Fruit fly (Drosophila melanogaster): ENCODE measurements around the gene CG42502.

Gene CG42502

dm6 chr2L:18858661-18859532 is 47.8 kb upstream of the CG42502 start, which contains the start of the genes CG10602 and mRpL13 (continued):
- TF ChIP-seq Xbp1 (GFP tag; optimal IDR thresholded peaks at IDR 0.05) = peak; percentile 24
- TF ChIP-seq CG3995 (GFP tag; optimal IDR thresholded peaks at IDR 0.05) = no peak
- TF ChIP-seq eve (GFP tag; optimal IDR thresholded peaks at IDR 0.05) = no peak
- TF ChIP-seq E2f1 (GFP tag; IDR thresholded peaks at IDR 0.05) = no peak
- TF ChIP-seq CG8359 (GFP tag; optimal IDR thresholded peaks at IDR 0.05; ENCODE audit: borderline replicate concordance) = no peak
- no peak for TF ChIP-seq wdn (GFP tag; IDR thresholded peaks at IDR 0.05)
- TF ChIP-seq crol (GFP tag; IDR thresholded peaks at IDR 0.05) = no peak
- peak; percentile 49; the same call in 2 of the 3 replicates for TF ChIP-seq CG11560 (tag; IDR thresholded peaks at IDR 0.05)
- TF ChIP-seq cg (GFP tag; optimal IDR thresholded peaks at IDR 0.05) = no peak
- peak; percentile 78 for TF ChIP-seq Dek (tag; optimal IDR thresholded peaks at IDR 0.05)
- TF ChIP-seq NK7.1 (GFP tag; optimal IDR thresholded peaks at IDR 0.05) = no peak
- peak; percentile 99 for TF ChIP-seq gfzf (GFP tag; optimal IDR thresholded peaks at IDR 0.05)
- peak; percentile 49 for TF ChIP-seq CG3163 (GFP tag; optimal IDR thresholded peaks at IDR 0.05)
- no peak for TF ChIP-seq CG17328 (GFP tag; IDR thresholded peaks at IDR 0.05)
- TF ChIP-seq CG8944 (GFP tag; optimal IDR thresholded peaks at IDR 0.05) = peak; percentile 10
- TF ChIP-seq phol (tag; optimal IDR thresholded peaks at IDR 0.05) = peak; percentile 63
- no peak for TF ChIP-seq dmrt99B (tag; optimal IDR thresholded peaks at IDR 0.05)
- peak; percentile 81 for TF ChIP-seq CG1603 (tag; optimal IDR thresholded peaks at IDR 0.05)
- TF ChIP-seq CoRest (tag; optimal IDR thresholded peaks at IDR 0.05) = peak; percentile 54
- TF ChIP-seq pnt (GFP tag; optimal IDR thresholded peaks at IDR 0.05) = peak; percentile 24
- no peak for TF ChIP-seq Hr51 (GFP tag; optimal IDR thresholded peaks at IDR 0.05)
- peak; percentile 45 for TF ChIP-seq CG13624 (GFP tag; optimal IDR thresholded peaks at IDR 0.05)
- no peak for TF ChIP-seq CG10565 (GFP tag; optimal IDR thresholded peaks at IDR 0.05)
- TF ChIP-seq CHES-1-like (GFP tag; optimal IDR thresholded peaks at IDR 0.05) = peak; percentile 31
- TF ChIP-seq CkIIα-i1 (GFP tag; IDR thresholded peaks at IDR 0.05) = no peak
- peak; percentile 27 for TF ChIP-seq CG4424 (GFP tag; optimal IDR thresholded peaks at IDR 0.05)
- no peak for TF ChIP-seq Oaz (GFP tag; IDR thresholded peaks at IDR 0.05)
- no peak for TF ChIP-seq pfk (GFP tag; optimal IDR thresholded peaks at IDR 0.05)
- TF ChIP-seq CG4730 (GFP tag; IDR thresholded peaks at IDR 0.05) = no peak
- no peak for TF ChIP-seq CG12942 (GFP tag; optimal IDR thresholded peaks at IDR 0.05)
- TF ChIP-seq Lim3 (GFP tag; IDR thresholded peaks at IDR 0.05) = no peak
- TF ChIP-seq Jarid2 (GFP tag; optimal IDR thresholded peaks at IDR 0.05) = peak; percentile 31
- TF ChIP-seq knrl (GFP tag; IDR thresholded peaks at IDR 0.05; ENCODE audit: partially characterized antibody) = peak; percentile 77; the same call in 1 of the 3 replicates
- TF ChIP-seq Fer2 (tag; optimal IDR thresholded peaks at IDR 0.05) = no peak
- peak in 1 of 3 experiments; percentile 69 for TF ChIP-seq Stat92E (GFP tag; optimal IDR thresholded peaks at IDR 0.05)
- TF ChIP-seq Pdp1 (GFP tag; optimal IDR thresholded peaks at IDR 0.05) = peak in 1 of 2 experiments; percentile 95
- no peak for TF ChIP-seq kah (GFP tag; optimal IDR thresholded peaks at IDR 0.05)
- peak; percentile 5 for TF ChIP-seq dmrt11E (tag; optimal IDR thresholded peaks at IDR 0.05)
- no peak for TF ChIP-seq cwo (GFP tag; optimal IDR thresholded peaks at IDR 0.05)
- no peak for TF ChIP-seq CG6272 (GFP tag; IDR thresholded peaks at IDR 0.05)
- TF ChIP-seq org-1 (GFP tag; optimal IDR thresholded peaks at IDR 0.05) = no peak
- no peak for TF ChIP-seq Asciz (GFP tag; optimal IDR thresholded peaks at IDR 0.05)
- TF ChIP-seq CG11398 (GFP tag; optimal IDR thresholded peaks at IDR 0.05) = no peak
- no peak for TF ChIP-seq HLH3B (GFP tag; IDR thresholded peaks at IDR 0.05)
- peak; percentile 61 for TF ChIP-seq gro (GFP tag; optimal IDR thresholded peaks at IDR 0.05)
- TF ChIP-seq Optix (GFP tag; IDR thresholded peaks at IDR 0.05) = no peak
- no peak for TF ChIP-seq twi (tag; optimal IDR thresholded peaks at IDR 0.05)
- peak; percentile 9 for TF ChIP-seq CG7786 (GFP tag; optimal IDR thresholded peaks at IDR 0.05)
